Fruit fly (Drosophila melanogaster): ENCODE results near the gene borr.

borr gene

DNA sequence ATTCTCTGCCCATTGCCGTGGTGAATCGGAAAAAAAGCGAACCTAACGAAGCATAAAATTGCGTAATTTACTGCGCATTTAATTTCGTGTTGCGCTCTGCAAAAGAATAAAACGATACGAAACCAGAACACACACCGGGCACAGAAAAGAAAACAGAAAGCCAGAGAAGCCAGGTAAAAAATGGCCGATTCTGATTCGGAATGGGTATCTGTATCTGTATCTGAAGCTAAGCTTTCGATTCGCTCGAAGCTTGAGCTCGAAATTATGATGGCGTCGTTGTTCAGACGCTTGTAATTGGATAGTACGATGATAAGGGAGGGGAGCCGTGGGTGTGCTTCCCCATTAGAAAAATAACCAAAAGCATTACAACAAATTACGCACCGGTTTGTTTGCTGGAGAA is 29.7 kb downstream of the borr start:
- TF ChIP-seq gl (tag; optimal IDR thresholded peaks at IDR 0.05) (no peak), CG34367 (tag; optimal IDR thresholded peaks at IDR 0.05) (no peak), Pif1B (GFP tag; optimal IDR thresholded peaks at IDR 0.05) (no peak), CG15710 (tag; optimal IDR thresholded peaks at IDR 0.05) (no peak), CG17806 (tag; optimal IDR thresholded peaks at IDR 0.05) (no peak), CG32121 (GFP tag; IDR thresholded peaks at IDR 0.05) (no peak), CG8301 (tag; optimal IDR thresholded peaks at IDR 0.05) (no peak), rn (GFP tag; IDR thresholded peaks at IDR 0.05) (no peak)

DNA sequence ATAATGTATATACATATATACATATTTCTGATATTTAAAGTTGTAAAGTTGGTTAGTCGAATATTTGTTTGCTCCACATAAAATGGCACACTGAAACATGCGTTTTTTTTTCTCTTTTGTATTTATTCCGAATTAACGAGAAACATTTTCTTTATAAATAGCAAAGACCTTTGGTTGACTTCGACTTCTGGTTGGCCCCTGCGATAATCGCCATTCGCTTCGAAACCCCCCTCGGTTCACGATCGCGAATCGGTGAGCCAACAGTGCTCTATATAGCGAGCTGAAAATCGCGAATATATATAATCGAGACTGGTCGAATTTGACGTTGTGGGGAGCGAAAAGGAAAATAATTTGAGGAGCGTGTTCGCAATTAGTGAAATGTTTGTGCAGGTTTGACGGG is 37.0 kb downstream of the borr start:
- no peak for TF ChIP-seq Ets98B (GFP tag; IDR thresholded peaks at IDR 0.05)
- no peak for TF ChIP-seq EcR (GFP tag; optimal IDR thresholded peaks at IDR 0.05)
- TF ChIP-seq CG17806 (tag; optimal IDR thresholded peaks at IDR 0.05), result no peak
- no peak for TF ChIP-seq CG32121 (GFP tag; IDR thresholded peaks at IDR 0.05)
- no peak for TF ChIP-seq Pif1B (GFP tag; optimal IDR thresholded peaks at IDR 0.05)
- TF ChIP-seq rn (GFP tag; IDR thresholded peaks at IDR 0.05), result no peak
- TF ChIP-seq CG13204 (GFP tag; optimal IDR thresholded peaks at IDR 0.05), result no peak
- no peak for TF ChIP-seq CG15710 (tag; optimal IDR thresholded peaks at IDR 0.05)
- no peak for TF ChIP-seq CG8301 (tag; optimal IDR thresholded peaks at IDR 0.05)
- no peak for TF ChIP-seq Snoo (tag; optimal IDR thresholded peaks at IDR 0.05)
- no peak for TF ChIP-seq CG9948 (tag; optimal IDR thresholded peaks at IDR 0.05)
- TF ChIP-seq CG14655 (GFP tag; optimal IDR thresholded peaks at IDR 0.05), result no peak

DNA sequence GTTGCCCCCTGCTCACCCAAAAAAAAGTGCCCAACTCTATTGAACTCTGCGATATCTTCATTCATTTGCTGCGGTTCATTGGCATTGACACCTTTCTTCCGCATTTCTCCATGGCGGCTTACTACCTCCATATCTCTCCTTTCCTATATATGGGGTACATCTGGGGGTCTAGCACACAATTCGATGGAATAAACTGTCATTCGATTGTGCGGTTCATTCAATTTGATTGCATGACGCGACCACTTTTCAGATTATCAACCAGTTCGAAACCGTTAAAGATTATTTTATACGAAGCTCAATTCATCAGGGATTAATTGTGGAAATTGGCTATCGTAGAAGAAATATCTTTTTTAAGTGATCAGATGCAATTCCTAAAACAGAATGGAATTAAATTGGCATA is 39.3 kb downstream of the borr start:
- TF ChIP-seq CG10348 (GFP tag; IDR thresholded peaks at IDR 0.05) (no peak), EcR (GFP tag; optimal IDR thresholded peaks at IDR 0.05) (no peak), CG9948 (tag; optimal IDR thresholded peaks at IDR 0.05) (no peak), CG34367 (tag; optimal IDR thresholded peaks at IDR 0.05) (no peak), Snoo (tag; optimal IDR thresholded peaks at IDR 0.05) (no peak), Ets98B (GFP tag; IDR thresholded peaks at IDR 0.05) (no peak), gl (tag; optimal IDR thresholded peaks at IDR 0.05) (no peak), CG32121 (GFP tag; IDR thresholded peaks at IDR 0.05) (no peak), Pif1A (GFP tag; optimal IDR thresholded peaks at IDR 0.05) (no peak), CG15710 (tag; optimal IDR thresholded peaks at IDR 0.05) (no peak), Pif1B (GFP tag; optimal IDR thresholded peaks at IDR 0.05) (no peak), CG8301 (tag; optimal IDR thresholded peaks at IDR 0.05) (no peak), fd96Ca (GFP tag; IDR thresholded peaks at IDR 0.05) (no peak)

DNA sequence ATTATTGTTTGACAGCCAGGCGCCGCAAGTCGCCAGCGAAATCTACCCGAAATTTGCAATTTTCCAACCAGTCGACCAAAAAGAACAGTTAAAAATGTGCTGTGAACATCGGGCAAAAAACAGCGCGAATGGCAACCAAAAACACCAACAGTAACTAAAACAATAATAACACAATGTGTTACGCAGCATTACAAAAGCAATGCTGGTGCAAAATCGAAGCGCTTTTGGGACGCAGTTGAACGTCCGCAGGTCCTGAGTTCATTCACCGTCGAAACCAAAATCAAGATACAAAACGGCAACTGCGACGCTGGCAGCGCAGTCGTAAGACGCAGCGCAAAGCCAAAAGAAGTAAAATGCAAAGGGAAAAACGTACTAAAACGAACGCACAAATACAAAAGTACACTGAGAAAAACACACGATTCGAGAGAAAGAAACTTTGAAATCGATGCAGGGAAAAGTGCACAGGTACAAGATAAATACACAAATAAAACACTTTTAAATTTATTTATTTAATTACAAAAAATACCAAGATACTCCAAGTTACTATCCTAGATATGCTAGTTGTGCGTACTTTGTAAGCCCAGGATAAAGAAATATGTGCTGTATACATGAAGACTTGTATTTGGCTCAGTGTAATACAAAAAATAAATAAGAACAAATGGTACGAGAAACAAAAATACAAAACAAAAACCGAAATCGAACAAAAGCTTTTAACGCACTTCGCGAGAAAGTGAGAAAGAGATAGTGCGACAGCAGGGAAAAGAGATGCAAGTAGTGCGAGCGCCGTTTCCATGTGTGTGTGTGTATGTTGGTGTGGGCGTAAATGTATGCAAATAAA is 41.8 kb downstream of the borr start:
- TF ChIP-seq Ets98B (GFP tag; IDR thresholded peaks at IDR 0.05) (peak; percentile 66), rn (GFP tag; IDR thresholded peaks at IDR 0.05) (peak; percentile 70; the same call in 1 of the 2 replicates), CG34367 (tag; optimal IDR thresholded peaks at IDR 0.05) (peak; percentile 79), CG9948 (tag; optimal IDR thresholded peaks at IDR 0.05) (peak; percentile 83), gl (tag; optimal IDR thresholded peaks at IDR 0.05) (peak; percentile 74), Pif1A (GFP tag; optimal IDR thresholded peaks at IDR 0.05) (peak; percentile 51), CG32121 (GFP tag; IDR thresholded peaks at IDR 0.05) (peak; percentile 81), EcR (GFP tag; optimal IDR thresholded peaks at IDR 0.05) (peak; percentile 88), CG10348 (GFP tag; IDR thresholded peaks at IDR 0.05) (no peak), CG12605 (GFP tag; IDR thresholded peaks at IDR 0.05) (peak; percentile 57; the same call in 1 of the 2 replicates), Snoo (tag; optimal IDR thresholded peaks at IDR 0.05) (peak; percentile 96), CG8159 (tag; optimal IDR thresholded peaks at IDR 0.05) (peak; percentile 92), CG15710 (tag; optimal IDR thresholded peaks at IDR 0.05) (peak; percentile 89), CG4496 (GFP tag; IDR thresholded peaks at IDR 0.05) (peak; percentile 83), CG13204 (GFP tag; optimal IDR thresholded peaks at IDR 0.05) (peak; percentile 64), fd96Ca (GFP tag; IDR thresholded peaks at IDR 0.05) (no peak; the same call in 2 of the 3 replicates), CG17806 (tag; optimal IDR thresholded peaks at IDR 0.05) (peak; percentile 82), CG14655 (GFP tag; optimal IDR thresholded peaks at IDR 0.05) (peak; percentile 88), D1 (tag; optimal IDR thresholded peaks at IDR 0.05) (peak; percentile 73), Pif1B (GFP tag; optimal IDR thresholded peaks at IDR 0.05) (peak; percentile 91), CG8301 (tag; optimal IDR thresholded peaks at IDR 0.05) (peak; percentile 79)

DNA sequence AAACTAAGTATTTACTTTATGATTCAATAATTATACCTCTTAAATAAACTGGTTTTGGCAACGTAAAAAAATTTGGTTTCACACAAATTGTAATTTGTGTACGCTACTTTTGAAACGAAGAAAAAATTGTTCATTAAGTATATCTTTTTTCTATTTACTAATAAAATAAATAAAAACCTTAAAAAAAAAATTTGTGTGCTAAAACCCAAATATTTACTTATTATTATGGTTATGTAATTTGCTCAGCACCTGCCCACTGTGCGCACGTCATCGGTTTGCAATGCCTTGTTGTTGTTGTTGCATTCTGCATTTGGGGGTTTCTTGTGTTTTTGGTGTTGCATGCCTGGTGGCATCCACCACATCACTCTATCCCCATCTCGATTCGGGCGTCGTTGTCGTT is 45.8 kb downstream of the borr start:
- peak; percentile 71 for TF ChIP-seq Pif1B (GFP tag; optimal IDR thresholded peaks at IDR 0.05)
- TF ChIP-seq CG4496 (GFP tag; IDR thresholded peaks at IDR 0.05), result peak; percentile 87; the same call in 2 of the 3 replicates
- TF ChIP-seq D1 (tag; optimal IDR thresholded peaks at IDR 0.05), result no peak
- peak; percentile 64 for TF ChIP-seq CG8159 (tag; optimal IDR thresholded peaks at IDR 0.05)
- TF ChIP-seq CG12605 (GFP tag; IDR thresholded peaks at IDR 0.05), result peak; percentile 77
- TF ChIP-seq Snoo (tag; optimal IDR thresholded peaks at IDR 0.05), result peak; percentile 5
- TF ChIP-seq CG8301 (tag; optimal IDR thresholded peaks at IDR 0.05), result peak; percentile 91
- TF ChIP-seq CG14655 (GFP tag; optimal IDR thresholded peaks at IDR 0.05), result peak; percentile 94
- peak; percentile 74; the same call in 1 of the 2 replicates for TF ChIP-seq CG10348 (GFP tag; IDR thresholded peaks at IDR 0.05)
- TF ChIP-seq CG15710 (tag; optimal IDR thresholded peaks at IDR 0.05), result peak; percentile 9
- TF ChIP-seq fd96Ca (GFP tag; IDR thresholded peaks at IDR 0.05), result no peak; the same call in 2 of the 3 replicates
- peak; percentile 59 for TF ChIP-seq CG17806 (tag; optimal IDR thresholded peaks at IDR 0.05)
- TF ChIP-seq Ets98B (GFP tag; IDR thresholded peaks at IDR 0.05), result peak; percentile 77
- no peak for TF ChIP-seq CG13204 (GFP tag; optimal IDR thresholded peaks at IDR 0.05)
- TF ChIP-seq EcR (GFP tag; optimal IDR thresholded peaks at IDR 0.05), result no peak
- no peak for TF ChIP-seq gl (tag; optimal IDR thresholded peaks at IDR 0.05)
- TF ChIP-seq CG32121 (GFP tag; IDR thresholded peaks at IDR 0.05), result peak; percentile 87
- TF ChIP-seq Pif1A (GFP tag; optimal IDR thresholded peaks at IDR 0.05), result peak; percentile 56
- peak; percentile 79 for TF ChIP-seq CG9948 (tag; optimal IDR thresholded peaks at IDR 0.05)
- TF ChIP-seq CG34367 (tag; optimal IDR thresholded peaks at IDR 0.05), result peak; percentile 4
- peak; percentile 45 for TF ChIP-seq rn (GFP tag; IDR thresholded peaks at IDR 0.05)

Data from whole organism, pupa.